Fruit fly (Drosophila melanogaster): ENCODE results near the gene Past1.

Past1 gene

DNA sequence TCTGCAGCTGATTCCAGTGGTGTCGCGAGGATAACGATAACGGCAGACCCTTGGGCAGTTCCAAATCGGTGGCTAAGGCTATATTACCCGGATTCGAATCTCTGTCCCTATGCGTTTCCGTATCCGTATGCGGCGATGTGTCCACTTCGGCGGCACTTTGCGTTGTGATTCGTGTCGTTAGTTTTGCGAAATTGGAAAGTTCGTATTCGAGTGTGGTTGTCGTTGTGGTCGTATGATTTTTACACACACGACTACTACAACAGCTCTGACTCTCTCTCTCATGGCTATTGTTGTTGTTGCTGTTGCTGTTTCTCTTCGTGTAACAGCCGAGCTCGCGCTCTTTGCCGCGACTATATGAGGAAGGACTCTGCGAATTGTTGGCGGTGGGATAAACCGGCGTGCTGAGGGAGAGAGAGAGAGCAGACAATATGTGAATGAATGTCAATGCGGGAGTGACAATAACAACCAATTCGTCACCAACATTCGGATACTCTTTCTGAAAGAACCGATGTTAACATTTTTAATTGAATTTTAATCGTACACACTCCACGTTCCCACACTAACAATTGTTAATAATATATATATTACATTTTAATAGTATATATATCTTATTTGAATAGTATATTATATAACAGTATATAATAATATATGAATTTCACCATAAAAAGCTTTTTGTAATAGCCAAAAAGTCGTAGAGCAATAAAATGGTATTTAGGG lies 22.7 kb downstream of the Past1 start (continued):
- TF ChIP-seq cwo (GFP tag; optimal IDR thresholded peaks at IDR 0.05) (peak; percentile 29), CG18764 (GFP tag; optimal IDR thresholded peaks at IDR 0.05) (no peak), CG11093 (GFP tag; IDR thresholded peaks at IDR 0.05) (no peak), NfI (GFP tag; optimal IDR thresholded peaks at IDR 0.05) (no peak), BEAF-32 (GFP tag; optimal IDR thresholded peaks at IDR 0.05) (no peak), CG11696 (GFP tag; IDR thresholded peaks at IDR 0.05) (no peak), repo (GFP tag; optimal IDR thresholded peaks at IDR 0.05) (no peak), sc (optimal IDR thresholded peaks at IDR 0.05) (no peak), sc (GFP tag; optimal IDR thresholded peaks at IDR 0.05) (no peak), Hsf (GFP tag; optimal IDR thresholded peaks at IDR 0.05) (no peak), Mrtf (GFP tag; IDR thresholded peaks at IDR 0.05) (no peak), crp (GFP tag; optimal IDR thresholded peaks at IDR 0.05) (no peak)

DNA sequence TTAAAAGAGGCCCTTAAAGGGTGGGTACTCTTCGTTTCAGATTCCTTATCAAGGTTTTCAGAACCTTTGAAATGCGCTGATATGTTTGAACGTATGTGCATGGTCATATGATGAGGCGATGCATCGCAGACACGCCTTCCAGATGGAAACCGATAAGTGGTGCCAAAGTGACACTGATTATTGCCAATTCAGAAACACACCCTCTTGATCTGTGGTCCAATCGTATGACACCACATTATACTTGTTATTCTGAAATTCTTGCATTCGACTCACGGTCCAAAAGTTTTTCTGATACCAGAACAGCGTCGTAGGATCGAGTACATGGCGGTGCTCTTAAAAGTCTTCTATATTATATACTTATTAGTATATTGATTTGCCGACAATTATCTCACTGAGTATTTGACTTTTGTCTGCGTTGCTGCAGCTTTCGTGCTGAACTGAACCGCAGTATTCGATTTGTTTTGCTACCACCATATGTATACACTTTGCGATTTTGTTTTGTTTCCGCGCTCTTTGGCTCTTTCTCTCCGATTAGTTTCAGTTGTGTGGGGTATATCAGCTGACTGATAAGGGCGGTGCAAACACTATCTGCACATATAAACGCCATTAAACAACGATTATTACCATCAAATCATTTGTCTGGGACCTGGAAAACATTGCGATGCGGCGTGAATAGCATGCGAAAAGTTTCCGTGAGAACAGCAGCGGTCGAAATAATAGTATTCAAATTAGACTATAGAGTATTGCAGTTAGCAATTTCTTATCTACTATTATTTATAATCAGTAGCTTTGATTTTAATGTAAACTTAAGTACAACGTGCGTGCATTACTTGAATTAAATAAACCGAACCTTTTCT lies 23.4 kb downstream of the Past1 start:
- TF ChIP-seq dati (GFP tag; IDR thresholded peaks at IDR 0.05), result no peak
- peak; percentile 23; the same call in 1 of the 3 replicates for TF ChIP-seq row (GFP tag; IDR thresholded peaks at IDR 0.05)
- peak; percentile 50 for TF ChIP-seq CG7987 (GFP tag; optimal IDR thresholded peaks at IDR 0.05)
- no peak for TF ChIP-seq btn (GFP tag; optimal IDR thresholded peaks at IDR 0.05)
- no peak for TF ChIP-seq HLH4C (GFP tag; IDR thresholded peaks at IDR 0.05; ENCODE audit: partially characterized antibody)
- TF ChIP-seq CG14860 (GFP tag; IDR thresholded peaks at IDR 0.05; ENCODE audit: partially characterized antibody), result no peak
- TF ChIP-seq Meics (GFP tag; optimal IDR thresholded peaks at IDR 0.05), result peak; percentile 8
- TF ChIP-seq Fer3 (tag; optimal IDR thresholded peaks at IDR 0.05), result peak; percentile 6
- TF ChIP-seq D19A (tag; optimal IDR thresholded peaks at IDR 0.05), result peak; percentile 5
- peak; percentile 80 for TF ChIP-seq sug (tag; optimal IDR thresholded peaks at IDR 0.05)
- peak; percentile 40 for TF ChIP-seq lab (GFP tag; optimal IDR thresholded peaks at IDR 0.05)
- TF ChIP-seq CG2199 (GFP tag; IDR thresholded peaks at IDR 0.05), result no peak
- peak; percentile 62 for TF ChIP-seq Med (GFP tag)
- TF ChIP-seq Ada2b (GFP tag; IDR thresholded peaks at IDR 0.05), result no peak
- 0 out of 2 replicates have a peak, but pooled peaks have one; percentile 5 for TF ChIP-seq Drgx (GFP tag; IDR thresholded peaks at IDR 0.05)
- TF ChIP-seq sens (GFP tag), result peak; percentile 3
- peak; percentile 10 for TF ChIP-seq Hmr (GFP tag; optimal IDR thresholded peaks at IDR 0.05)
- TF ChIP-seq CG17829 (tag; optimal IDR thresholded peaks at IDR 0.05), result no peak
- peak; percentile 48 for TF ChIP-seq CG34376 (GFP tag; optimal IDR thresholded peaks at IDR 0.05)
- no peak for TF ChIP-seq inv (GFP tag; IDR thresholded peaks at IDR 0.05; ENCODE audit: partially characterized antibody)
- TF ChIP-seq CG17912 (GFP tag; optimal IDR thresholded peaks at IDR 0.05), result no peak
- TF ChIP-seq mirr (GFP tag; optimal IDR thresholded peaks at IDR 0.05), result peak; percentile 56
- no peak for TF ChIP-seq CG8089 (GFP tag; optimal IDR thresholded peaks at IDR 0.05)
- 0 out of 2 replicates have a peak, but pooled peaks have one; percentile 11 for TF ChIP-seq CG11696 (GFP tag; IDR thresholded peaks at IDR 0.05)
- peak; percentile 23 for TF ChIP-seq CG3281 (GFP tag; optimal IDR thresholded peaks at IDR 0.05)
- no peak for TF ChIP-seq NK7.1 (GFP tag; optimal IDR thresholded peaks at IDR 0.05)
- TF ChIP-seq crp (GFP tag; optimal IDR thresholded peaks at IDR 0.05), result peak in 1 of 2 experiments; percentile 0
- TF ChIP-seq Trl (optimal IDR thresholded peaks at IDR 0.05), result peak in 1 of 2 experiments; percentile 4
- TF ChIP-seq Trl (GFP tag; optimal IDR thresholded peaks at IDR 0.05), result no peak
- no peak for TF ChIP-seq mld (GFP tag; IDR thresholded peaks at IDR 0.05; ENCODE audit: partially characterized antibody)
- no peak for TF ChIP-seq CG2712 (tag; optimal IDR thresholded peaks at IDR 0.05)
- TF ChIP-seq Nf-YC (tag; optimal IDR thresholded peaks at IDR 0.05), result no peak
- 0 out of 2 replicates have a peak, but pooled peaks have one; percentile 24 for TF ChIP-seq CG32532 (GFP tag; IDR thresholded peaks at IDR 0.05)
- peak; percentile 10 for TF ChIP-seq CG11504 (tag; optimal IDR thresholded peaks at IDR 0.05)
- TF ChIP-seq CG8290 (GFP tag; optimal IDR thresholded peaks at IDR 0.05), result no peak
- peak in 1 of 2 experiments; percentile 56 for TF ChIP-seq CG8290 (tag; optimal IDR thresholded peaks at IDR 0.05)
- no peak for TF ChIP-seq CG10209 (GFP tag; optimal IDR thresholded peaks at IDR 0.05)

All from whole organism, embryonic.